Fruit fly (Drosophila melanogaster): ENCODE results near the gene MP1.

Gene MP1

DNA sequence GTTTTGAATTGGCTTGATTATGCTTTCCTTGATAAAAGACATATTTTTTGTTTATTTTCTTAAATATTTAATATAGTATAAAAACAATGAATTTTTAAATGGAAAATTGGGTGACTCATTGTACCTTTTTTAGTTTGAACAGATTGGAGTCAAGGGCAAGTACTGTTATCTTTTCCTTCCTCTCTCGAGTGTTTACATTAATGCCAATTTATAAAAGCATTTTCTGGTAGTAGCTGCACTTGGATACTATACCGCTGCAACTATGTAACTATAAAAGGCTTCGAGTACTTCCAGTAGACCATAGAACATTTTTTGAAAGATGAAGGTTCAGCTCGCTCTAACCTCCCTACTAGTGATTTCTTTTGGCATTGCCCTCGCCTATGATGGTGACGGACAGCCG lies 27.1 kb downstream of the MP1 start, which contains the start of gene CG14645:
TSS of gene CG14645 (plus strand) at position 301 of the 400 bp plus-strand sequence.
- no peak for TF ChIP-seq Pif1B (GFP tag; optimal IDR thresholded peaks at IDR 0.05)
- no peak for TF ChIP-seq Snoo (tag; optimal IDR thresholded peaks at IDR 0.05)
- TF ChIP-seq Pif1A (GFP tag; optimal IDR thresholded peaks at IDR 0.05): no peak
- TF ChIP-seq CG4496 (GFP tag; IDR thresholded peaks at IDR 0.05): no peak

DNA sequence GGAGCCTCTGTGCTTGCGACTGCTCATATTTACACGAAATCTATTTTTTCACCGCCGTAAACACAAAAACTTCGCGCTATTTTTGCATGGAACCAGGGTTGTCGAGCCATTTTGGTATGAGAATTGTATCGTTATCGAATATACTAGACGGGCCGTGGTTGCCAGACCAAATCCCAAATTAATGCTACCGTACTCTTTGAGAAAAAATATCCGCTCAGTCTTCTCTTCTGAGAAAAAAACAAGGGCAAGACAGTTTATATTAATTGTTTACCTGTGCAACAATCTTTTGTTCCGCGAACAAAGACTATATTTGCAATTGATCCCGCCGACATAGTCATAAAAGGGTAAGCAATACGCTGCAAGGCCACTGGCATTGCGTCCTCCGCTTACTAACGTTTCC lies 29.9 kb downstream of the MP1 start, which contains the start of the genes Skp2 and CG1103:
TSS of gene Skp2 (minus strand) at position 95 of the 400 bp plus-strand sequence.
TSS of gene CG1103 (plus strand) at position 176 of the 400 bp plus-strand sequence.
- TF ChIP-seq CG9948 (tag; optimal IDR thresholded peaks at IDR 0.05): no peak
- TF ChIP-seq EcR (GFP tag; optimal IDR thresholded peaks at IDR 0.05): peak; percentile 55
- no peak for TF ChIP-seq rn (GFP tag; IDR thresholded peaks at IDR 0.05)
- TF ChIP-seq Snoo (tag; optimal IDR thresholded peaks at IDR 0.05): peak; percentile 3
- TF ChIP-seq CG14655 (GFP tag; optimal IDR thresholded peaks at IDR 0.05): no peak
- TF ChIP-seq CG8301 (tag; optimal IDR thresholded peaks at IDR 0.05): no peak

- TF ChIP-seq CG15710 (tag; optimal IDR thresholded peaks at IDR 0.05) (no peak), CG17806 (tag; optimal IDR thresholded peaks at IDR 0.05) (no peak), D1 (tag; optimal IDR thresholded peaks at IDR 0.05) (no peak), fd96Ca (GFP tag; IDR thresholded peaks at IDR 0.05) (no peak), CG8301 (tag; optimal IDR thresholded peaks at IDR 0.05) (no peak), CG8159 (tag; optimal IDR thresholded peaks at IDR 0.05) (no peak), Pif1B (GFP tag; optimal IDR thresholded peaks at IDR 0.05) (no peak), CG14655 (GFP tag; optimal IDR thresholded peaks at IDR 0.05) (no peak), CG12605 (GFP tag; IDR thresholded peaks at IDR 0.05) (no peak), gl (tag; optimal IDR thresholded peaks at IDR 0.05) (no peak), CG10348 (GFP tag; IDR thresholded peaks at IDR 0.05) (no peak), CG32121 (GFP tag; IDR thresholded peaks at IDR 0.05) (no peak), CG34367 (tag; optimal IDR thresholded peaks at IDR 0.05) (no peak), Snoo (tag; optimal IDR thresholded peaks at IDR 0.05) (no peak), Pif1A (GFP tag; optimal IDR thresholded peaks at IDR 0.05) (no peak)
These were observed 32.5 kb downstream of the MP1 start for dm6 chr3R:4340174-4340573.

dm6 chr3R:4341177-4341576 lies 33.5 kb downstream of the MP1 start:
- TF ChIP-seq CG15710 (tag; optimal IDR thresholded peaks at IDR 0.05) (no peak), CG34367 (tag; optimal IDR thresholded peaks at IDR 0.05) (no peak), EcR (GFP tag; optimal IDR thresholded peaks at IDR 0.05) (no peak), Pif1B (GFP tag; optimal IDR thresholded peaks at IDR 0.05) (no peak), CG10348 (GFP tag; IDR thresholded peaks at IDR 0.05) (no peak), CG9948 (tag; optimal IDR thresholded peaks at IDR 0.05) (no peak)

dm6 chr3R:4346636-4347035 lies 38.9 kb downstream of the MP1 start, which contains the start of gene hkb:
Gene hkb, minus strand, starts transcription at chr3R:4346646.
- TF ChIP-seq rn (GFP tag; IDR thresholded peaks at IDR 0.05) (no peak), CG14655 (GFP tag; optimal IDR thresholded peaks at IDR 0.05) (no peak), CG34367 (tag; optimal IDR thresholded peaks at IDR 0.05) (no peak), CG8159 (tag; optimal IDR thresholded peaks at IDR 0.05) (no peak), gl (tag; optimal IDR thresholded peaks at IDR 0.05) (no peak), CG17806 (tag; optimal IDR thresholded peaks at IDR 0.05) (no peak)

DNA sequence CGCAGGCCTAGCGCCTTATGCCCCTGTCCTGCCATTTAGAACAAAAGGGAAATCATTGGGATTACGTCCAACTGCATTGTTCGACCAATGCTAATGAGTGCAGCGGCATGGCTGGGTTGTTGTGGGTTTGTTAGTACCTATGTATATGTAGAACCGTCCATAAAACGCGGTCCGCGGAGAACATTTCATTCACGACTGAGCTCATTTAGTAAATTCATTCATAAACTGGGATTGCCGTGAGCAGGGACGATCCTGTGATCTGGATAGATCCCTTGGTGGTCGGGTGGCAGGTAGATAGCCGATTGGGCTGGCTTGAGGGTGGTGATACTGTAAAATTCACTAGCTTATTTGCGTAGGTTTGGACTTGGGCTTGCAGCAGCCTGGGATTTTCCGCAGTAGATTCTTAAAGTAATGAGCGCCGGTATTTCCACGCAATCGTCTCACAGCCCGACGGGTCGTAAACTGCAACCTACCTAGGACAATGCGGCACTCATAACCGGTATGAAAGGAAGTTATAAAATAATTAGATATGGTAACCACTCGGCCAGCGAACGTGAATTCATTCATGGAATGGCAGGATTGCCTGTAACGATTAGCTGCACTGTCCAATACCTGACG lies 40.6 kb downstream of the MP1 start:
- no peak for TF ChIP-seq CG17806 (tag; optimal IDR thresholded peaks at IDR 0.05)
- TF ChIP-seq CG34367 (tag; optimal IDR thresholded peaks at IDR 0.05): no peak
- TF ChIP-seq D1 (tag; optimal IDR thresholded peaks at IDR 0.05): no peak
- no peak for TF ChIP-seq CG8301 (tag; optimal IDR thresholded peaks at IDR 0.05)
- no peak for TF ChIP-seq EcR (GFP tag; optimal IDR thresholded peaks at IDR 0.05)
- TF ChIP-seq CG15710 (tag; optimal IDR thresholded peaks at IDR 0.05): no peak
- TF ChIP-seq CG32121 (GFP tag; IDR thresholded peaks at IDR 0.05): no peak
- no peak for TF ChIP-seq gl (tag; optimal IDR thresholded peaks at IDR 0.05)
- TF ChIP-seq fd96Ca (GFP tag; IDR thresholded peaks at IDR 0.05): no peak
- no peak for TF ChIP-seq Pif1A (GFP tag; optimal IDR thresholded peaks at IDR 0.05)
- no peak for TF ChIP-seq CG12605 (GFP tag; IDR thresholded peaks at IDR 0.05)
- TF ChIP-seq Snoo (tag; optimal IDR thresholded peaks at IDR 0.05): no peak
- no peak for TF ChIP-seq CG4496 (GFP tag; IDR thresholded peaks at IDR 0.05)
- no peak for TF ChIP-seq Ets98B (GFP tag; IDR thresholded peaks at IDR 0.05)
- no peak for TF ChIP-seq CG13204 (GFP tag; optimal IDR thresholded peaks at IDR 0.05)
- TF ChIP-seq Pif1B (GFP tag; optimal IDR thresholded peaks at IDR 0.05): no peak
- TF ChIP-seq CG14655 (GFP tag; optimal IDR thresholded peaks at IDR 0.05): no peak
- TF ChIP-seq rn (GFP tag; IDR thresholded peaks at IDR 0.05): no peak
- TF ChIP-seq CG10348 (GFP tag; IDR thresholded peaks at IDR 0.05): no peak

DNA sequence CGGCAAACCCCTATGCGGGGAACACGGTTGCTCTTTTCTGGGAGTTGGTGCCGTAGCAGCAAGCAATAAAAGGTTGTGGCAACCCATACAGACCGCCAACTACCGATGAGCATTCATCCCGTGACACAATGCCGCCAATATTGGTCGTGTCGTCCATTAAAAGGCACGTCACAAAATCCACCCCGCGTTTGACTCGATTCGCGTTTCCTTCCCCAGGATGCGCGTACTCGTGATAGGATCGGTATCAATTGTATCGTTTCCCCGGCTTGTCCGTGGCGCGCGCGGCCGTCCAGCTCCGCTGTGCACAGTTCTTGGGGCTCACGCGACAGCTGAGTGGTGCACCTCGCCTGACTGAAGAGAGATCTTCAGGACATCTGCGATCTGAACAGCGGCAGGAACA lies 42.5 kb downstream of the MP1 start:
- TF ChIP-seq EcR (GFP tag; optimal IDR thresholded peaks at IDR 0.05): no peak
- TF ChIP-seq CG17806 (tag; optimal IDR thresholded peaks at IDR 0.05): no peak
- no peak for TF ChIP-seq rn (GFP tag; IDR thresholded peaks at IDR 0.05)
- no peak for TF ChIP-seq CG4496 (GFP tag; IDR thresholded peaks at IDR 0.05)
- TF ChIP-seq gl (tag; optimal IDR thresholded peaks at IDR 0.05): no peak
- no peak for TF ChIP-seq CG14655 (GFP tag; optimal IDR thresholded peaks at IDR 0.05)
- no peak for TF ChIP-seq CG32121 (GFP tag; IDR thresholded peaks at IDR 0.05)
- no peak for TF ChIP-seq CG8301 (tag; optimal IDR thresholded peaks at IDR 0.05)
- TF ChIP-seq CG13204 (GFP tag; optimal IDR thresholded peaks at IDR 0.05): no peak
- no peak for TF ChIP-seq D1 (tag; optimal IDR thresholded peaks at IDR 0.05)
- no peak for TF ChIP-seq Snoo (tag; optimal IDR thresholded peaks at IDR 0.05)
- TF ChIP-seq Pif1A (GFP tag; optimal IDR thresholded peaks at IDR 0.05): no peak
- no peak for TF ChIP-seq Pif1B (GFP tag; optimal IDR thresholded peaks at IDR 0.05)
- TF ChIP-seq fd96Ca (GFP tag; IDR thresholded peaks at IDR 0.05): no peak
- no peak for TF ChIP-seq CG12605 (GFP tag; IDR thresholded peaks at IDR 0.05)
- TF ChIP-seq CG15710 (tag; optimal IDR thresholded peaks at IDR 0.05): no peak
- TF ChIP-seq CG9948 (tag; optimal IDR thresholded peaks at IDR 0.05): no peak
